Worm (Caenorhabditis elegans) whole organism, midembryonic: Measurements from ENCODE around the gene T10B10.8.

Experiments
- flt-1 ChIP-seq: fragments of 200-800 bp; sonication (Bioruptor generic); IDR thresholded peaks from 2 replicates; pipeline ENCODE4 v1.3.6; 2022; ENCODE audit warnings: missing genetic modification characterization, missing compliant biosample characterization
- ref-1 ChIP-seq: fragments of 200-800 bp; sonication (Bioruptor generic); conservative IDR thresholded peaks from 2 replicates; pipeline ENCODE4 v1.3.6; 2022; ENCODE audit warnings: missing genetic modification reagents, missing genetic modification characterization, missing compliant biosample characterization

ce11 chrX:15200720-15201119 is 34.7 kb upstream of the T10B10.8 start:
- TF ChIP-seq flt-1 (GFP tag; lab: Robert Waterston, UW), result peak; percentile 79
- 0 out of 2 replicates have a peak, but pooled peaks have one; percentile 13 for TF ChIP-seq ref-1 (GFP tag; lab: Robert Waterston, UW)
